Worm (Caenorhabditis elegans): Measurements from ENCODE around the gene cest-24.

- TF ChIP-seq lin-35 (GFP tag; optimal IDR thresholded peaks at IDR 0.05) (no peak), nhr-12 (tag; optimal IDR thresholded peaks at IDR 0.05) (no peak), sptf-1 (tag; optimal IDR thresholded peaks at IDR 0.05) (no peak), lir-3 (tag; optimal IDR thresholded peaks at IDR 0.05; ENCODE audit: poor library complexity) (no peak), lsy-2 (tag; optimal IDR thresholded peaks at IDR 0.05) (no peak), mdl-1 (tag; optimal IDR thresholded peaks at IDR 0.05) (no peak), C16A3.4 (tag; optimal IDR thresholded peaks at IDR 0.05) (no peak), jun-1 (tag; optimal IDR thresholded peaks at IDR 0.05) (no peak)
These were observed 51.8 kb downstream of the cest-24 start for ce11 chrV:6368494-6368893.

All from whole organism, L1 larva.